Fruit fly (Drosophila melanogaster) whole organism: ENCODE data around the gene Pex12.

Experiments
- CG8478 ChIP-seq: fragments of >200 bp; optimal IDR thresholded peaks from 2 replicates; lab custom pipeline; 2018; ENCODE audit warnings: inconsistent platforms
- Dll ChIP-seq: fragments of >200 bp; optimal IDR thresholded peaks from 2 replicates; lab custom pipeline; 2017
- EcR ChIP-seq, 2 experiments: fragments of >200 bp; optimal IDR thresholded peaks; 2 replicates each; lab custom pipeline; 2017; ENCODE audit warnings: missing biosample characterization in 2 of 2, missing genetic modification characterization in 2 of 2, missing genetic modification reagents in 2 of 2
- pan ChIP-seq: fragments of >200 bp; optimal IDR thresholded peaks from 2 replicates; lab custom pipeline; 2017
- psq ChIP-seq: fragments of >200 bp; optimal IDR thresholded peaks from 2 replicates; lab custom pipeline; 2017
- usp ChIP-seq: fragments of >200 bp; optimal IDR thresholded peaks from 2 replicates; lab custom pipeline; 2017; ENCODE audit warnings: missing biosample characterization, missing genetic modification characterization, mixed read lengths

The Pex12 gene

dm6 chr2L:840716-841115 lies 24.9 kb downstream of the Pex12 start:
- no peak for TF ChIP-seq psq (lab: Kevin White, UChicago)
- TF ChIP-seq Dll (lab: Kevin White, UChicago): no peak
- no peak for TF ChIP-seq pan (lab: Kevin White, UChicago)
- no peak for TF ChIP-seq CG8478 (lab: Kevin White, UChicago)
- no peak for TF ChIP-seq usp
- no peak for TF ChIP-seq EcR (GFP tag; optimal IDR thresholded peaks at IDR 0.05; lab: Kevin White, UChicago)

- no peak for TF ChIP-seq psq (lab: Kevin White, UChicago)
- TF ChIP-seq EcR (GFP tag; optimal IDR thresholded peaks at IDR 0.05; lab: Kevin White, UChicago): no peak
- no peak for TF ChIP-seq usp
These were observed 25.9 kb downstream of the Pex12 start for dm6 chr2L:841708-842107.

DNA sequence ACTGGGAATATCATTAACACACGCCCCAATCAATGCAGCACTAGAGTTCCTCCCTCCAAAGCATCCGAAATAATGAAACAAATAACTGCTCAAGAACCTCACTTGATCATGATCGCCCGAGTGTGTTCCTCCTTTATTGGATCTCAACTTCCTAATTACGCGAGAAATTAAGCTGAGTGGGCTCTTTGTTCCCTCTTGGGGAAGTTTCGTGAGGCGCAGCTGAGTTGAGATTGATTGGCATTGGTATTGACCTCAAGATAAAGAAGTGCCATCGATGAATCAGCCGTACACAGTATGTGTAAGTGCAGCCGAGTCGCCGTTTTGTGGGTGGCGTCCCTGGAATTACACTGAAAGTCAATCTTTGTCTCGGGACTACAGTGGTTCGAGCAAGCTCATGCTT lies 27.1 kb downstream of the Pex12 start:
- TF ChIP-seq psq (lab: Kevin White, UChicago) (no peak), Dll (lab: Kevin White, UChicago) (no peak), EcR (GFP tag; optimal IDR thresholded peaks at IDR 0.05; lab: Kevin White, UChicago) (no peak), CG8478 (lab: Kevin White, UChicago) (no peak), usp (no peak), pan (lab: Kevin White, UChicago) (no peak)

dm6 chr2L:843301-843700 lies 27.5 kb downstream of the Pex12 start:
- no peak for TF ChIP-seq EcR (GFP tag; optimal IDR thresholded peaks at IDR 0.05; lab: Kevin White, UChicago)
- TF ChIP-seq pan (lab: Kevin White, UChicago): peak; percentile 41

dm6 chr2L:843850-844791 lies 28.3 kb downstream of the Pex12 start:
- TF ChIP-seq psq (lab: Kevin White, UChicago): no peak
- TF ChIP-seq EcR (GFP tag; optimal IDR thresholded peaks at IDR 0.05; lab: Kevin White, UChicago): no peak
- no peak for TF ChIP-seq Dll (lab: Kevin White, UChicago)
- TF ChIP-seq CG8478 (lab: Kevin White, UChicago): no peak
- no peak for TF ChIP-seq pan (lab: Kevin White, UChicago)

- no peak for TF ChIP-seq psq (lab: Kevin White, UChicago)
- no peak for TF ChIP-seq CG8478 (lab: Kevin White, UChicago)
- TF ChIP-seq EcR (GFP tag; optimal IDR thresholded peaks at IDR 0.05; lab: Kevin White, UChicago): no peak
- TF ChIP-seq pan (lab: Kevin White, UChicago): no peak
- TF ChIP-seq Dll (lab: Kevin White, UChicago): no peak
- TF ChIP-seq usp: no peak
These were observed 29.7 kb downstream of the Pex12 start for dm6 chr2L:845341-846004.

- TF ChIP-seq Dll (lab: Kevin White, UChicago) (no peak), pan (lab: Kevin White, UChicago) (no peak), EcR (GFP tag; optimal IDR thresholded peaks at IDR 0.05; lab: Kevin White, UChicago) (no peak), psq (lab: Kevin White, UChicago) (no peak)
These were observed 30.5 kb downstream of the Pex12 start for dm6 chr2L:846167-846868.

- TF ChIP-seq Dll (lab: Kevin White, UChicago) (no peak), usp (no peak), EcR (GFP tag; optimal IDR thresholded peaks at IDR 0.05; lab: Kevin White, UChicago) (no peak), psq (lab: Kevin White, UChicago) (no peak), CG8478 (lab: Kevin White, UChicago) (no peak), pan (lab: Kevin White, UChicago) (no peak)
These were observed 31.6 kb downstream of the Pex12 start for dm6 chr2L:847189-847987.

DNA sequence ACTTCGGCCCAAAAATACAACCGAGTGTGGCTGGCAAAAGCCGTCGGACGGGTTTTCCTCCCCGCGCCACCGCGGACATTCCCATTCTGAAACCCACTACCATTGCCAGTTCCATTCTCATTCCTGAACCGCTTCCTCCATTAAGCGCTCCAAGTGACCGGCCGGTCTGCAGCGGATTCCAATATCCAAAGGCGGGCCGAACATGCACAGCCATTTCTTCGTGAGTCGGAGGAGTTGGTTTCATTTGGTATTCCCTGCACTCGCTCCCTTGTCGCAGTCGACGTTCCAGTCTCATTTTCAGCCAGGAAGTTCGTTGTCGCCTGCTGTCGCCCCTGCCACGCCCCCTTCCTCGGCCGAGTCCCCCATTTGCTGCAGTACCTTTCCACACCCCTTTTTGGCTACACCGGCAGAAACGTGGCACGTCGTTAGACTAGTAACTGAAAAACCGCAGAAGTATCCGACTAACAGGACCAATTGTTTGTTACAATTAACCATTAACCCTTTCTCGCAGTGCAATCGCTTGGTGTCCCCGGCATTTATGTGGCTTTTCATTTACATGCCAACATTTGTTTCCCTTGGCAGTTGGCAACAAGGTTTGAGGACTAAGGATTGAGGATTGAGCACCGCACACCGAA lies 32.3 kb downstream of the Pex12 start:
- no peak for TF ChIP-seq Dll (lab: Kevin White, UChicago)
- no peak for TF ChIP-seq CG8478 (lab: Kevin White, UChicago)
- no peak for TF ChIP-seq usp
- TF ChIP-seq psq (lab: Kevin White, UChicago): no peak
- no peak for TF ChIP-seq EcR (GFP tag; optimal IDR thresholded peaks at IDR 0.05; lab: Kevin White, UChicago)
- no peak for TF ChIP-seq pan (lab: Kevin White, UChicago)

- TF ChIP-seq Dll (lab: Kevin White, UChicago) (no peak), CG8478 (lab: Kevin White, UChicago) (no peak), EcR (GFP tag; optimal IDR thresholded peaks at IDR 0.05; lab: Kevin White, UChicago) (no peak), pan (lab: Kevin White, UChicago) (no peak), usp (no peak), psq (lab: Kevin White, UChicago) (no peak)
These were observed 33.4 kb downstream of the Pex12 start for dm6 chr2L:849138-849744.
